In genomic region chr3R:22220814-22221213, dm6 we compare ENCODE assay signal across 1 fruit fly cellular context.
TF ChIP-seq lines count a peak whose summit lies in the region.

No protein-coding gene starts in this region.

TF ChIP-seq in whole organism, embryonic, 481 proteins besides CTCF, POLR2A, EP300 and RAD21 (continued from another document and continues in another):
- TF ChIP-seq Usf (GFP tag; optimal IDR thresholded peaks at IDR 0.05; lab: Kevin White, UChicago): no peak
- TF ChIP-seq CG13123 (GFP tag; optimal IDR thresholded peaks at IDR 0.05; lab: Kevin White, UChicago): no peak
- 0 out of 3 replicates have a peak, but pooled peaks have one; percentile 12 for TF ChIP-seq Aef1 (GFP tag; IDR thresholded peaks at IDR 0.05; lab: Robert Waterston, UW)
- no peak for TF ChIP-seq CG5953 (GFP tag; IDR thresholded peaks at IDR 0.05; lab: Robert Waterston, UW)
- TF ChIP-seq cato (GFP tag; optimal IDR thresholded peaks at IDR 0.05; lab: Kevin White, UChicago; ENCODE audit: borderline replicate concordance): no peak
- no peak for TF ChIP-seq Dek (tag; optimal IDR thresholded peaks at IDR 0.05; lab: Kevin White, UChicago)
- no peak for TF ChIP-seq CG18476 (GFP tag; optimal IDR thresholded peaks at IDR 0.05; lab: Kevin White, UChicago)
- TF ChIP-seq fru (optimal IDR thresholded peaks at IDR 0.05; lab: Kevin White, UChicago): no peak
- no peak for TF ChIP-seq BtbVII (GFP tag; optimal IDR thresholded peaks at IDR 0.05; lab: Kevin White, UChicago)
- TF ChIP-seq rib (GFP tag; IDR thresholded peaks at IDR 0.05; lab: Robert Waterston, UW): no peak
- TF ChIP-seq Xbp1 (GFP tag; optimal IDR thresholded peaks at IDR 0.05; lab: Kevin White, UChicago): peak; percentile 13
- TF ChIP-seq Drgx (GFP tag; IDR thresholded peaks at IDR 0.05; lab: Robert Waterston, UW): no peak
- no peak for TF ChIP-seq repo (GFP tag; optimal IDR thresholded peaks at IDR 0.05; lab: Kevin White, UChicago)
- no peak for TF ChIP-seq CG7786 (GFP tag; optimal IDR thresholded peaks at IDR 0.05; lab: Kevin White, UChicago)
- no peak for TF ChIP-seq CG30403 (GFP tag; optimal IDR thresholded peaks at IDR 0.05; lab: Kevin White, UChicago)
- no peak for TF ChIP-seq CG4328 (GFP tag; optimal IDR thresholded peaks at IDR 0.05; lab: Kevin White, UChicago)
- no peak for TF ChIP-seq luna (GFP tag; optimal IDR thresholded peaks at IDR 0.05; lab: Kevin White, UChicago)
- TF ChIP-seq crp (GFP tag; optimal IDR thresholded peaks at IDR 0.05; lab: Kevin White, UChicago): no peak
- no peak for TF ChIP-seq psq (GFP tag; optimal IDR thresholded peaks at IDR 0.05; lab: Kevin White, UChicago)
- peak; percentile 21 for TF ChIP-seq Asciz (GFP tag; optimal IDR thresholded peaks at IDR 0.05; lab: Kevin White, UChicago)
- TF ChIP-seq HLHmδ (GFP tag; optimal IDR thresholded peaks at IDR 0.05; lab: Kevin White, UChicago): no peak
- TF ChIP-seq sim (GFP tag; IDR thresholded peaks at IDR 0.05; lab: Robert Waterston, UW): no peak
- peak; percentile 9 for TF ChIP-seq CoRest (tag; optimal IDR thresholded peaks at IDR 0.05; lab: Kevin White, UChicago)
- TF ChIP-seq CG15696 (tag; optimal IDR thresholded peaks at IDR 0.05; lab: Kevin White, UChicago): no peak
- TF ChIP-seq lbe (GFP tag; optimal IDR thresholded peaks at IDR 0.05; lab: Kevin White, UChicago): no peak
- peak in 1 of 2 experiments; percentile 66 for TF ChIP-seq Hr51 (GFP tag; optimal IDR thresholded peaks at IDR 0.05; lab: Kevin White, UChicago)
- TF ChIP-seq Six4 (GFP tag; optimal IDR thresholded peaks at IDR 0.05; lab: Kevin White, UChicago): no peak
- no peak for TF ChIP-seq Fer3 (tag; optimal IDR thresholded peaks at IDR 0.05; lab: Kevin White, UChicago)
- no peak for TF ChIP-seq ase (GFP tag; IDR thresholded peaks at IDR 0.05; lab: Robert Waterston, UW)
- no peak for TF ChIP-seq Pdp1 (GFP tag; optimal IDR thresholded peaks at IDR 0.05; lab: Kevin White, UChicago)
- no peak for TF ChIP-seq CG2129 (GFP tag; IDR thresholded peaks at IDR 0.05; lab: Robert Waterston, UW; ENCODE audit: partially characterized antibody)
- peak; percentile 40 for TF ChIP-seq CG31441 (GFP tag; IDR thresholded peaks at IDR 0.05; lab: Robert Waterston, UW)
- no peak for TF ChIP-seq CG11247 (GFP tag; IDR thresholded peaks at IDR 0.05; lab: Robert Waterston, UW)
- no peak for TF ChIP-seq Hey (tag; optimal IDR thresholded peaks at IDR 0.05; lab: Kevin White, UChicago)
- TF ChIP-seq da (GFP tag; optimal IDR thresholded peaks at IDR 0.05; lab: Kevin White, UChicago): no peak
- TF ChIP-seq CG10462 (GFP tag; optimal IDR thresholded peaks at IDR 0.05; lab: Kevin White, UChicago): no peak
- TF ChIP-seq CG14710 (tag; optimal IDR thresholded peaks at IDR 0.05; lab: Kevin White, UChicago): no peak
- TF ChIP-seq her (GFP tag; optimal IDR thresholded peaks at IDR 0.05; lab: Kevin White, UChicago): no peak
- TF ChIP-seq Dp (GFP tag; optimal IDR thresholded peaks at IDR 0.05; lab: Kevin White, UChicago): no peak
- TF ChIP-seq gro (GFP tag; optimal IDR thresholded peaks at IDR 0.05; lab: Kevin White, UChicago): no peak
- no peak for TF ChIP-seq maf-S (GFP tag; optimal IDR thresholded peaks at IDR 0.05; lab: Kevin White, UChicago)
- TF ChIP-seq pan (optimal IDR thresholded peaks at IDR 0.05; lab: Kevin White, UChicago): no peak
- TF ChIP-seq pan (GFP tag; optimal IDR thresholded peaks at IDR 0.05 in 1 of 2, IDR thresholded peaks at IDR 0.05 in 1 of 2): no peak
- no peak for TF ChIP-seq CG4360 (GFP tag; IDR thresholded peaks at IDR 0.05; lab: Robert Waterston, UW)
- TF ChIP-seq sob (GFP tag; IDR thresholded peaks at IDR 0.05; lab: Robert Waterston, UW): no peak
- TF ChIP-seq h (optimal IDR thresholded peaks at IDR 0.05; lab: Kevin White, UChicago): no peak
- TF ChIP-seq CG8924 (tag; optimal IDR thresholded peaks at IDR 0.05; lab: Kevin White, UChicago): peak; percentile 12
- no peak for TF ChIP-seq CG6854 (GFP tag; optimal IDR thresholded peaks at IDR 0.05; lab: Kevin White, UChicago)
- TF ChIP-seq CG3065 (GFP tag; optimal IDR thresholded peaks at IDR 0.05; lab: Kevin White, UChicago): no peak
- TF ChIP-seq z (GFP tag; IDR thresholded peaks at IDR 0.05; lab: Robert Waterston, UW): no peak
- TF ChIP-seq Med (GFP tag; lab: Kevin White, UChicago): no peak
- no peak for TF ChIP-seq Meics (GFP tag; optimal IDR thresholded peaks at IDR 0.05; lab: Kevin White, UChicago)
- TF ChIP-seq Kr (GFP tag; optimal IDR thresholded peaks at IDR 0.05; lab: Kevin White, UChicago): no peak
- no peak for TF ChIP-seq kni (GFP tag; optimal IDR thresholded peaks at IDR 0.05; lab: Kevin White, UChicago)
- no peak for TF ChIP-seq CG8089 (GFP tag; optimal IDR thresholded peaks at IDR 0.05; lab: Kevin White, UChicago)
- no peak for TF ChIP-seq CG9817 (tag; optimal IDR thresholded peaks at IDR 0.05; lab: Kevin White, UChicago)
- TF ChIP-seq otp (GFP tag; IDR thresholded peaks at IDR 0.05; lab: Robert Waterston, UW): no peak
- peak; percentile 15 for TF ChIP-seq CG10209 (GFP tag; optimal IDR thresholded peaks at IDR 0.05; lab: Kevin White, UChicago)
- no peak for TF ChIP-seq wor (GFP tag; IDR thresholded peaks at IDR 0.05; lab: Robert Waterston, UW)
- no peak for TF ChIP-seq pum (GFP tag; optimal IDR thresholded peaks at IDR 0.05; lab: Kevin White, UChicago)
- TF ChIP-seq trh (GFP tag; optimal IDR thresholded peaks at IDR 0.05; lab: Kevin White, UChicago): no peak
- TF ChIP-seq Blimp-1 (GFP tag; optimal IDR thresholded peaks at IDR 0.05; lab: Kevin White, UChicago): peak; percentile 47
- TF ChIP-seq CG6254 (GFP tag; optimal IDR thresholded peaks at IDR 0.05; lab: Kevin White, UChicago): peak; percentile 40
- TF ChIP-seq dmrt11E (tag; optimal IDR thresholded peaks at IDR 0.05; lab: Kevin White, UChicago): peak; percentile 33
- TF ChIP-seq CG12236 (GFP tag; optimal IDR thresholded peaks at IDR 0.05; lab: Kevin White, UChicago): no peak
- TF ChIP-seq MESR4 (GFP tag; optimal IDR thresholded peaks at IDR 0.05; lab: Kevin White, UChicago): no peak
- no peak for TF ChIP-seq Opbp (GFP tag; IDR thresholded peaks at IDR 0.05; lab: Robert Waterston, UW; ENCODE audit: partially characterized antibody)
- TF ChIP-seq CG33213 (GFP tag; optimal IDR thresholded peaks at IDR 0.05; lab: Kevin White, UChicago): no peak
- no peak for TF ChIP-seq Hsf (GFP tag; optimal IDR thresholded peaks at IDR 0.05; lab: Kevin White, UChicago)
- TF ChIP-seq CG9437 (GFP tag; optimal IDR thresholded peaks at IDR 0.05; lab: Kevin White, UChicago): no peak
- no peak for TF ChIP-seq Spps (tag; optimal IDR thresholded peaks at IDR 0.05; lab: Kevin White, UChicago)
- no peak for TF ChIP-seq tgo (GFP tag; IDR thresholded peaks at IDR 0.05; lab: Robert Waterston, UW)
- TF ChIP-seq Sox100B (GFP tag; optimal IDR thresholded peaks at IDR 0.05; lab: Kevin White, UChicago): peak; percentile 45
- no peak for TF ChIP-seq dm (GFP tag; optimal IDR thresholded peaks at IDR 0.05; lab: Kevin White, UChicago)
- TF ChIP-seq pb (GFP tag; optimal IDR thresholded peaks at IDR 0.05; lab: Kevin White, UChicago): no peak
- TF ChIP-seq CG32532 (GFP tag; IDR thresholded peaks at IDR 0.05; lab: Robert Waterston, UW): no peak
- TF ChIP-seq CG7271 (tag; optimal IDR thresholded peaks at IDR 0.05; lab: Kevin White, UChicago): no peak
- TF ChIP-seq HHEX (GFP tag; optimal IDR thresholded peaks at IDR 0.05; lab: Kevin White, UChicago): no peak
- peak; percentile 72 for TF ChIP-seq CG11504 (tag; optimal IDR thresholded peaks at IDR 0.05; lab: Kevin White, UChicago)
- no peak for TF ChIP-seq CG17612 (GFP tag; IDR thresholded peaks at IDR 0.05; lab: Robert Waterston, UW)
- TF ChIP-seq caup (GFP tag; optimal IDR thresholded peaks at IDR 0.05; lab: Kevin White, UChicago; ENCODE audit: severe bottlenecking): no peak
- TF ChIP-seq CG9727 (GFP tag; optimal IDR thresholded peaks at IDR 0.05; lab: Kevin White, UChicago): no peak
- TF ChIP-seq crc (GFP tag; optimal IDR thresholded peaks at IDR 0.05; lab: Kevin White, UChicago): no peak
- TF ChIP-seq CG9797 (GFP tag; optimal IDR thresholded peaks at IDR 0.05; lab: Kevin White, UChicago): no peak
- no peak for TF ChIP-seq CG12942 (GFP tag; optimal IDR thresholded peaks at IDR 0.05; lab: Kevin White, UChicago)
- no peak for TF ChIP-seq ro (GFP tag; IDR thresholded peaks at IDR 0.05; lab: Robert Waterston, UW)
- TF ChIP-seq Sox102F (GFP tag; optimal IDR thresholded peaks at IDR 0.05; lab: Kevin White, UChicago): peak; percentile 76
- no peak for TF ChIP-seq dati (GFP tag; IDR thresholded peaks at IDR 0.05; lab: Robert Waterston, UW)
- no peak for TF ChIP-seq CG33557 (GFP tag; optimal IDR thresholded peaks at IDR 0.05; lab: Kevin White, UChicago)
- TF ChIP-seq stc (GFP tag; IDR thresholded peaks at IDR 0.05; lab: Robert Waterston, UW): no peak
- TF ChIP-seq CG9932 (GFP tag; IDR thresholded peaks at IDR 0.05; lab: Robert Waterston, UW): no peak
- no peak for TF ChIP-seq CG7372 (GFP tag; IDR thresholded peaks at IDR 0.05; lab: Robert Waterston, UW)
- TF ChIP-seq Optix (GFP tag; IDR thresholded peaks at IDR 0.05; lab: Robert Waterston, UW): no peak
- TF ChIP-seq chn (GFP tag; optimal IDR thresholded peaks at IDR 0.05; lab: Kevin White, UChicago): no peak
- TF ChIP-seq insv (GFP tag; optimal IDR thresholded peaks at IDR 0.05; lab: Kevin White, UChicago): no peak
- no peak for TF ChIP-seq Ada2b (GFP tag; IDR thresholded peaks at IDR 0.05; lab: Robert Waterston, UW)
- TF ChIP-seq CG11723 (GFP tag; optimal IDR thresholded peaks at IDR 0.05; lab: Kevin White, UChicago): no peak
- no peak for TF ChIP-seq CG12769 (tag; optimal IDR thresholded peaks at IDR 0.05; lab: Kevin White, UChicago)
- no peak for TF ChIP-seq Hmx (GFP tag; optimal IDR thresholded peaks at IDR 0.05; lab: Kevin White, UChicago)
- TF ChIP-seq phol (tag; optimal IDR thresholded peaks at IDR 0.05; lab: Kevin White, UChicago): peak; percentile 48
- no peak for TF ChIP-seq dan (GFP tag; IDR thresholded peaks at IDR 0.05; lab: Robert Waterston, UW)
- no peak for TF ChIP-seq CG15601 (tag; optimal IDR thresholded peaks at IDR 0.05; lab: Kevin White, UChicago)
- no peak for TF ChIP-seq seq (GFP tag; IDR thresholded peaks at IDR 0.05; lab: Robert Waterston, UW)
- TF ChIP-seq bigmax (GFP tag; optimal IDR thresholded peaks at IDR 0.05; lab: Kevin White, UChicago): no peak
- no peak for TF ChIP-seq YL-1 (GFP tag; optimal IDR thresholded peaks at IDR 0.05; lab: Kevin White, UChicago)
- TF ChIP-seq tap (tag; optimal IDR thresholded peaks at IDR 0.05; lab: Kevin White, UChicago): peak; percentile 32
- no peak for TF ChIP-seq bab2 (GFP tag; optimal IDR thresholded peaks at IDR 0.05; lab: Kevin White, UChicago)
- no peak for TF ChIP-seq Lhr (GFP tag; optimal IDR thresholded peaks at IDR 0.05; lab: Kevin White, UChicago)
- no peak for TF ChIP-seq Gsc (GFP tag; IDR thresholded peaks at IDR 0.05; lab: Robert Waterston, UW)
- TF ChIP-seq CG4617 (GFP tag; optimal IDR thresholded peaks at IDR 0.05; lab: Kevin White, UChicago; ENCODE audit: borderline replicate concordance): no peak
- no peak for TF ChIP-seq Adf1 (GFP tag; IDR thresholded peaks at IDR 0.05; lab: Robert Waterston, UW)
- no peak for TF ChIP-seq CG4820 (GFP tag; optimal IDR thresholded peaks at IDR 0.05; lab: Kevin White, UChicago)
- TF ChIP-seq emc (GFP tag; optimal IDR thresholded peaks at IDR 0.05; lab: Kevin White, UChicago): no peak
- TF ChIP-seq fd102C (GFP tag; optimal IDR thresholded peaks at IDR 0.05; lab: Kevin White, UChicago): no peak
- TF ChIP-seq zen2 (GFP tag; IDR thresholded peaks at IDR 0.05; lab: Robert Waterston, UW; ENCODE audit: partially characterized antibody): no peak
- no peak for TF ChIP-seq CG17568 (GFP tag; optimal IDR thresholded peaks at IDR 0.05; lab: Kevin White, UChicago)
- TF ChIP-seq CG15269 (tag; optimal IDR thresholded peaks at IDR 0.05; lab: Kevin White, UChicago): peak; percentile 11
- no peak for TF ChIP-seq CG18599 (GFP tag; optimal IDR thresholded peaks at IDR 0.05; lab: Kevin White, UChicago)
- TF ChIP-seq CG13775 (GFP tag; optimal IDR thresholded peaks at IDR 0.05; lab: Kevin White, UChicago): no peak
- no peak for TF ChIP-seq pho (GFP tag; optimal IDR thresholded peaks at IDR 0.05; lab: Kevin White, UChicago)
- TF ChIP-seq onecut (GFP tag; IDR thresholded peaks at IDR 0.05; lab: Robert Waterston, UW): no peak
- no peak for TF ChIP-seq CG9609 (GFP tag; optimal IDR thresholded peaks at IDR 0.05; lab: Kevin White, UChicago)
- no peak for TF ChIP-seq zfh2 (GFP tag; optimal IDR thresholded peaks at IDR 0.05; lab: Kevin White, UChicago)
- TF ChIP-seq vvl (GFP tag; IDR thresholded peaks at IDR 0.05; lab: Robert Waterston, UW): no peak
- TF ChIP-seq CG17912 (GFP tag; optimal IDR thresholded peaks at IDR 0.05; lab: Kevin White, UChicago): no peak
- peak; percentile 27 for TF ChIP-seq grau (tag; optimal IDR thresholded peaks at IDR 0.05; lab: Kevin White, UChicago)
- no peak for TF ChIP-seq sc (optimal IDR thresholded peaks at IDR 0.05; lab: Kevin White, UChicago)
- peak; percentile 11 for TF ChIP-seq sc (GFP tag; optimal IDR thresholded peaks at IDR 0.05; lab: Kevin White, UChicago)
- TF ChIP-seq ATbp (GFP tag; optimal IDR thresholded peaks at IDR 0.05; lab: Kevin White, UChicago): peak; percentile 22
- no peak for TF ChIP-seq HmgD (GFP tag; optimal IDR thresholded peaks at IDR 0.05; lab: Kevin White, UChicago)
- TF ChIP-seq CG8290 (GFP tag; optimal IDR thresholded peaks at IDR 0.05; lab: Kevin White, UChicago): no peak
- no peak for TF ChIP-seq CG8290 (tag; optimal IDR thresholded peaks at IDR 0.05; lab: Kevin White, UChicago)
- TF ChIP-seq nerfin-2 (GFP tag; IDR thresholded peaks at IDR 0.05; lab: Robert Waterston, UW; ENCODE audit: partially characterized antibody): no peak
- TF ChIP-seq Bdp1 (GFP tag; optimal IDR thresholded peaks at IDR 0.05; lab: Kevin White, UChicago): no peak
- no peak for TF ChIP-seq Poxn (GFP tag; IDR thresholded peaks at IDR 0.05; lab: Robert Waterston, UW)
- no peak for TF ChIP-seq nau (GFP tag; optimal IDR thresholded peaks at IDR 0.05; lab: Kevin White, UChicago)
- no peak for TF ChIP-seq Chrac-16 (GFP tag; optimal IDR thresholded peaks at IDR 0.05; lab: Kevin White, UChicago)
- TF ChIP-seq CG12155 (GFP tag; optimal IDR thresholded peaks at IDR 0.05; lab: Kevin White, UChicago): no peak
- TF ChIP-seq dysf (GFP tag; IDR thresholded peaks at IDR 0.05; lab: Robert Waterston, UW): no peak
- no peak for TF ChIP-seq tna (GFP tag; IDR thresholded peaks at IDR 0.05; lab: Robert Waterston, UW; ENCODE audit: partially characterized antibody)
- TF ChIP-seq Dref (GFP tag; IDR thresholded peaks at IDR 0.05; lab: Robert Waterston, UW): no peak
